Worm (Caenorhabditis elegans) whole organism, midembryonic: ENCODE measurements around the gene dod-3.

Source experiments
- T22C8.4 ChIP-seq: fragments of 200-800 bp; sonication (Bioruptor generic); IDR thresholded peaks from 2 replicates; pipeline ENCODE4 v1.3.6; 2022; ENCODE audit warnings: missing genetic modification characterization, missing compliant biosample characterization
- cog-1 ChIP-seq: sonication (generic microtip); optimal IDR thresholded peaks from 2 replicates; lab custom pipeline; 2016; ENCODE audit warnings: missing genetic modification characterization, missing compliant biosample characterization
- flt-1 ChIP-seq: fragments of 200-800 bp; sonication (Bioruptor generic); IDR thresholded peaks from 2 replicates; pipeline ENCODE4 v1.3.6; 2022; ENCODE audit warnings: missing genetic modification characterization, missing compliant biosample characterization
- klf-2 ChIP-seq: fragments of 200-800 bp; sonication (Bioruptor generic); conservative IDR thresholded peaks from 2 replicates; pipeline ENCODE4 v1.3.6; 2022; ENCODE audit warnings: missing genetic modification reagents, missing genetic modification characterization, missing compliant biosample characterization
- med-1 ChIP-seq: sonication (generic microtip); optimal IDR thresholded peaks from 2 replicates; lab custom pipeline; 2017; ENCODE audit warnings: missing genetic modification characterization, mild to moderate bottlenecking, missing compliant biosample characterization, antibody characterized with exemption, missing genetic modification reagents; ENCODE audit not compliant: insufficient read depth
- tab-1 ChIP-seq: fragments of 200-800 bp; sonication (Bioruptor generic); IDR thresholded peaks from 2 replicates; pipeline ENCODE4 v1.3.6; 2022; ENCODE audit warnings: missing genetic modification characterization, missing compliant biosample characterization
- ztf-23 ChIP-seq: fragments of 200-800 bp; sonication (Bioruptor generic); IDR thresholded peaks from 2 replicates; pipeline ENCODE4 v1.3.6; 2022; ENCODE audit warnings: missing genetic modification reagents, missing genetic modification characterization, missing compliant biosample characterization
- ztf-29 ChIP-seq: fragments of 200-800 bp; sonication (Bioruptor generic); IDR thresholded peaks from 2 replicates; pipeline ENCODE4 v1.3.6; 2022; ENCODE audit warnings: missing genetic modification reagents, missing genetic modification characterization, missing compliant biosample characterization

ce11 chrV:2683497-2683896 is 47.4 kb downstream of the dod-3 start:
- no peak for TF ChIP-seq ztf-29 (GFP tag; lab: Robert Waterston, UW)
- TF ChIP-seq T22C8.4, result no peak
- no peak for TF ChIP-seq ztf-23 (GFP tag; lab: Robert Waterston, UW)
- TF ChIP-seq tab-1 (GFP tag; lab: Robert Waterston, UW), result no peak
- no peak for TF ChIP-seq klf-2
- no peak for TF ChIP-seq cog-1 (tag; lab: Kevin White, UChicago)
- TF ChIP-seq med-1 (GFP tag; lab: Kevin White, UChicago), result no peak
- TF ChIP-seq flt-1 (GFP tag; lab: Robert Waterston, UW), result no peak
